Fruit fly (Drosophila melanogaster) S2 (cell line): Measurements from ENCODE around the gene Vm26Aa.

Experiments
- CG8478 ChIP-seq: fragments of >200 bp; optimal IDR thresholded peaks from 2 replicates; lab custom pipeline; 2018
- CTCF ChIP-seq, 2 experiments: fragments of >200 bp; optimal IDR thresholded peaks; 2 replicates each; lab custom pipeline; 2018

Vm26Aa gene

dm6 chr2L:5959863-5960658, at the start of gene Vm26Aa:
TSS of gene Vm26Aa (minus strand) at chr2L:5960340.
- TF ChIP-seq CTCF (optimal IDR thresholded peaks at IDR 0.05; lab: Kevin White, UChicago) (no peak), CG8478 (no peak)

DNA sequence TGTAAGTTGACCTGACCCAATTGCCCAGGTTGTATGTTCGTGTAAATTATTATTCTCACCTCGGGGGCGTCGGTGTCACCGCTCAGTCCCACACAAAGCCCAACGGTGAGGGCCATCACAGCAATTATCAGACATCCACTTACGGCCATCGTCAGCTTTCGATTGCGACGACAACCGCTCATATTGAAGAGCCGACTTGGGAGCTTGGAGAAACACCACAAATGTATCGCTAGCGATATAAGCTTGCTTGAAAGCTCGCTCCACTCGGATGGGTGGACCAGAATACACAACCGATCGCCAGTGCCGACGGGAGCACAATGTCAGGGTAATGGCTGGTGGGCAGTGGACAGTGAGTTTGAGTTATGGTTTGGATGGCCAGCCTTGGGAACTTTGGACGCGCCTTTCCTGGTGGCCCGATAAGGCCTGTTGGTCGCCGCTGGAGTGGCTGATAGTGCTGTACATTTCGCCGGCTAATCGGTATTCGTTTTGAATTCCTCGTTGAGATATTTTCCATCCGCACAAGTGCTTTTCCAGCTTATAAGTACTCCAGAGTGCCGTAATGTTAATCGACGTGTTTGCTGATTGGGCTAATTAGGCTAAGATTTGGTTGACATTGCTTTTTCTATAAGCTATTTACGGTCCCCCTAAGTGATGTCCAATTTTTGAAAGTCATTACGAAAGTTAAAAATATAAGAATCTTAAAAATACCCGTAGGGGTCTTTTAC, 46.5 kb upstream of the Vm26Aa start, which contains the start of gene Gal:
Gene Gal (minus strand): TSS at position 320 of the 725 bp plus-strand sequence.
- no peak for TF ChIP-seq CG8478
- TF ChIP-seq CTCF (optimal IDR thresholded peaks at IDR 0.05; lab: Kevin White, UChicago): no peak

dm6 chr2L:6000065-6000464, 39.9 kb upstream of the Vm26Aa start, which contains the start of gene Tsp26A:
TSS of gene Tsp26A (plus strand) at chr2L:6000228.
- TF ChIP-seq CG8478 (no peak), CTCF (optimal IDR thresholded peaks at IDR 0.05; lab: Kevin White, UChicago) (no peak)

DNA sequence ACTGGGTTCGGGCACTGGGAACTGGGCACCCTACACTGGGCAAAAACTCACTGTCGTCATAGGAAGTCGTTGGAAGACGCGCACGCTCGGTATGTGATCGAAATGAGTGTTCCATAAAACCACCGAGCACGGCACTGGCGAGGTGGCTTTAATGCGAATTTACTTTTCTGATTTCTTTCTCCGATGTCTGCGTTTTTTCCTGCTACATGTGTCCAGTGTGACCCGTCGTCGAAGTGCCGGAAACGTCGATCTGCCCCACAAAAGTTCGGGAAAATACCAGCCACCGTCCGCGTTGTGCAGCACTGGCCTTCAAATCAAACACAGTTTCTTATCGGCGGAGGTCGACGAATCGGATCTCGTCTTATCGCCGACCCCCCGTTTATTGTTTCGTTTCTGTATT, 39.1 kb upstream of the Vm26Aa start, which contains the start of gene Kdm5:
Gene Kdm5 (minus strand): TSS at position 255 of the 400 bp plus-strand sequence.
- no peak for TF ChIP-seq CG8478
- TF ChIP-seq CTCF (optimal IDR thresholded peaks at IDR 0.05; lab: Kevin White, UChicago): peak in 1 of 2 experiments; percentile 7

dm6 chr2L:5998383-5998782, 38.2 kb upstream of the Vm26Aa start:
- TF ChIP-seq CG8478 (no peak), CTCF (optimal IDR thresholded peaks at IDR 0.05; lab: Kevin White, UChicago) (no peak)

dm6 chr2L:5997609-5998229, 37.6 kb upstream of the Vm26Aa start:
- TF ChIP-seq CTCF (optimal IDR thresholded peaks at IDR 0.05; lab: Kevin White, UChicago): no peak
- TF ChIP-seq CG8478: no peak

DNA sequence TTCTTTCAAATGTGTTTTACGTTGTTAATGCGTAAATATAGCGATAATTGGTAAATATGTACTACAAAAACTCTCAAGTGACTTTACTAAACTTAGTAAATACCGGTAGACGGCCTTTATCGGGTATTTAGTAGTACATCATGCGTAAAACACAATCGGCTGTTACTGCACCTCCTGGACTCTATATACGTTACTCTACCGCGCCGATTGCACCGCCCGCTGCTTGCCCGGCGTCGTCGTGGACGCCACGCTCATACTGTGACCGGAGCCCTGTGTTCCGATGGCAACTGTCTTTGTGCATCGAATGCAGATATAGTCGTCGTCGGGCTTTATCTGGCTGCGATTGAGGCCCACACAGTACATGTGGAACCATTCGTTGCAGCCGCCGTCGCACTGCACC, 30.3 kb upstream of the Vm26Aa start:
- no peak for TF ChIP-seq CTCF (optimal IDR thresholded peaks at IDR 0.05; lab: Kevin White, UChicago)
- no peak for TF ChIP-seq CG8478

DNA sequence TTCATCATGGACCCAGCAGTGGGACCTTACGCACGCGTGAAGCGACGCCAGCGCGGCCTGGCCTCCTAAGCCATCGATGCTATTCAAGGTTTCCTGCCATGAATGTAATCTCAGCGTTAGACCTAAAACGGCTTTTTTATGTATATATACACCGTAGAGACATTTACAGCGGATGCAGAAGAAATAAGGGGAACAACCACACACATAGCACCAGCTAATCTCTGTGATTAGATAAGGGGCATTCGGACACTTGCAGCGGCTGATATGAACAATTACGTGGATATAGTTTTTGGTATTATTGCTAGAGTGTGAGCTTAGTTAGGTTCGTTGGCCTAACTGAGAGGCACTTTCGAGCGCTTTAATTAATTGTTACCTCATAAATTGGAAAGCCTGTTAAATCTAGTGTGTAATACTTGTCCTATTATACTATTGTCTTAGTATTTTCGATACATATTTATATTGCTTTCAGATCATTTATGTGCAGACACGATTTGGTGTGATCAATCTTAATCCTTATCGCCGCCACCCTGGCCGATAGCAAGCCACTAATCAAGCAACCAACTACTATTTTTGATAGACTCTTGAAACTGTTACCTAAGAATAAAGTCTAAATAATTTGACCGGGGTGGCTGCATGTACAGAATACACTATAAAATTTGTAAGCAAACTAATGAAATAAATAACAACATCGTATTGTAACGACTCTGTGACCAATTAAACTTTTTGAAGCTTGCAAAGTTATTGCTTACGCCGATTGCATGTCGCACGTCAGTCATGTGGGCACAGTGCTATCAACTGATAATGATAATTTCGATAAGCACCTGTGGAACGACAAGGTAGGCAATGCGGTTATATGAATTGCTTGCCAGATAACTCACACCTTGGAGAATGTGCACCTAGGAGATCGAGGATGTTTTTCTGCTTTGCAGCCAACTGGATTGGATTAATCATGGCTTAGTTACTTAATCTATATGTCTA, 28.3 kb upstream of the Vm26Aa start:
- TF ChIP-seq CG8478 (no peak), CTCF (optimal IDR thresholded peaks at IDR 0.05; lab: Kevin White, UChicago) (no peak)

dm6 chr2L:5986940-5987339, 26.8 kb upstream of the Vm26Aa start:
- TF ChIP-seq CG8478 (no peak), CTCF (optimal IDR thresholded peaks at IDR 0.05; lab: Kevin White, UChicago) (no peak)

dm6 chr2L:5986094-5986493, 26.0 kb upstream of the Vm26Aa start, which contains the start of gene ifc:
TSS of gene ifc (plus strand) at chr2L:5986348.
- TF ChIP-seq CTCF (optimal IDR thresholded peaks at IDR 0.05; lab: Kevin White, UChicago): peak; percentile 28 to 48
- TF ChIP-seq CG8478: no peak

DNA sequence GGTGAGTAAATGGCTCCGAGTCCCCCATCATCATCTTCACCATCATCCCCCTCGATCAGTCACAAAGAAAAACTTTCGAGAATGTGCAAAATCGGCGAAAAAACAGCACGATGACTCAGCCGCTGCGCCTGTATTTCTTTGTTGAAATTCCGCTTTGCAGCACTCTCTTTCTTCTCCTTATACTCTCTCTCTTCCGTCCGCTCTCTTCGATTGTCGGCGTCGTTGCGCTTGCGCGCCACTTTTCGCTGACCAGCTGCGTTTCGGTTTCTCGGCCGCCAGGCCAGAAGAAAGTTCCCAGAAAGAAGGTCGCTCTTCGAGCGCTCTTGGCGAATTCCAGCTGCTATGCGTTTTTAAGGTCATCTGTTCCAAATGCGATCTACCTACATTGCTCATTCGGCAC, 23.1 kb upstream of the Vm26Aa start:
- TF ChIP-seq CG8478 (no peak), CTCF (optimal IDR thresholded peaks at IDR 0.05; lab: Kevin White, UChicago) (no peak)

DNA sequence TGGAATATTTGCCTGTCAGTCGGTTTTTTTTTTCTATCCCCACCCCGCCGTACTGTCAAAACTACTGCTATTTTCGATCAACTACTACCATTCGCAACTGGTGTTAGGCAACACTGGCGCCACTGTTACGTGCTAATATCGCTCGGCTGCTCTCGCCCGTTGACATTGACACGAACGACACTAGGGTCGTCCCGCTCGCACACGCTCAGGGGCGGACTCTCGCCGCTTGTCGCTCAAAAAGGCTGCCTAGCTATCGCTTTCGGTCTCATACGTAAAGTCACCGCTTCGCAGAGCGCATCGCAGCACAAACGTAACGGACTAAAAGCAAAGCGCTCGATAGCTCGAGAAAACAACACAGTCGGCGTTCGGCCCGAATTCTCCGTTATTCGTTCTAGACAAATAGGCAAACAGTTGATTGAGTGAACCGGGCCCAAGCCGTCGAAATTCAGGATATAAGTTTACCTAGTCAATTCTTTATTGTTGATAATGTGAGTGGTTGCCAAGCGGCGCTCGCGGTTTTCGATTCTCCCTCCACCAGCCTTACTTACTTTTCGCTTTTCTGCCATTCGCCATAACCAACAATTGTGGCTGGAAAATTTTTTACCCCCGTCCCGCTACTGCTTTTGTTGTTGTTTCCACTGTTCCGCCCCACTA, 22.3 kb upstream of the Vm26Aa start:
- TF ChIP-seq CTCF (optimal IDR thresholded peaks at IDR 0.05; lab: Kevin White, UChicago): peak; percentile 17 to 70
- TF ChIP-seq CG8478: no peak

DNA sequence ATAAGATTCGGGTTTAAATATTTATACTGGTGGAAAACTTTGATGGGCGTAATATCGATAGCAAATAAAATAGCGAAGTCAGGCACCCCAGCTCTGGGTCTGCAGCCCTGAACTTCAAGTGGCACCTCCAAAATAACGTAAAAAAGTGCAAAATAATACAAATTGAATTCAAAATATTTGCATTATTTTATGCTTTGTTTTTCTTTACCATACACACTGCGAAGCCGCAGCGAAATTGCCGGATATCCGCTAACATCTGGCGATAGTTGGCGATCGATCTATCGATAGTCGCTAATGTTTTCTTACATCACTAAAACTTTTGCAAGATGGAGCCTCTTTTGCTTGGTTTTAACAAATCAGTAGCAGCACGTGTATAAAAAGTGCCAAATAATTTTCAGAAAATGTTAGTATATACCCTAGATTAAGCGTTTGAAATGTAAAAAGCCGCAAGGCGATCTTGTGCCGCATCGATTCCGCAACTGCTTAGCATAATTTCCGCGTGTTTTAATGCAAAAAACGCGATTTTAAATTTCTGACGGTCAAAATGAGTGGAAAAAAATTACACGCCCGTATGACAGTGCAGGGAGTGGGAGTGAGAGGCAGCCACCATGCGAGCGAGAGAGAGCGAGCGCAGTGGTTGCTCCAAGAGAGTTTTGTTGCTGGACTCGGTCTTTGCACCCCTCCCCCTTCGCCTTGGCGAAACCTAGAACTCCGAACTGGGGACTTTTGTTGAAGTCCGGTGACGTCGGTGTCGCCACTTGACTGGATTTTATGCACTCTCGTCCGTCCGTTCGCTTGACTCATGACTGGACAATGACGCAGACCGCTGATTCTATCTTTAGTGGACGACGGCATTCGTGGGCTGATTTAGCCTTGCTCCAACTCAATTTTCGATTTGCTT, 21.5 kb upstream of the Vm26Aa start, which contains the start of gene eIF4A:
Gene eIF4A (plus strand): TSS at position 332 of the 901 bp plus-strand sequence.
- TF ChIP-seq CTCF (optimal IDR thresholded peaks at IDR 0.05; lab: Kevin White, UChicago): no peak
- no peak for TF ChIP-seq CG8478
